Worm (Caenorhabditis elegans) whole organism, L1 larva: Measurements from ENCODE around the gene irld-67.

Experiments used
- ces-1 ChIP-seq: fragments of 150-350 bp; optimal IDR thresholded peaks from 2 replicates; lab custom pipeline; 2014; ENCODE audit warnings: missing biosample characterization, missing genetic modification reagents, missing genetic modification characterization
- efl-1 ChIP-seq, 4 experiments: fragments of 150-350 bp; optimal IDR thresholded peaks in 3 of 4; peaks in 1 of 4; 1 replicate in 1 of 4; 2 replicates in 3 of 4; lab custom pipeline; 2014; ENCODE audit warnings: missing biosample characterization in 2 of 4, missing genetic modification characterization in 2 of 4, missing genetic modification reagents in 2 of 4
- elt-2 ChIP-seq: sonication (generic microtip); optimal IDR thresholded peaks from 2 replicates; lab custom pipeline; 2016; ENCODE audit warnings: missing genetic modification characterization, mild to moderate bottlenecking, inconsistent platforms, missing compliant biosample characterization, missing genetic modification reagents
- fkh-4 ChIP-seq: sonication (generic microtip); optimal IDR thresholded peaks from 2 replicates; lab custom pipeline; 2016; ENCODE audit warnings: missing compliant biosample characterization, missing genetic modification characterization, borderline replicate concordance
- jun-1 ChIP-seq: fragments of 150-350 bp; optimal IDR thresholded peaks from 2 replicates; lab custom pipeline; 2014; ENCODE audit warnings: missing biosample characterization, missing genetic modification reagents, missing genetic modification characterization
- lin-39 ChIP-seq: fragments of 150-350 bp; optimal IDR thresholded peaks from 2 replicates; lab custom pipeline; 2014; ENCODE audit warnings: missing biosample characterization, missing genetic modification reagents, missing genetic modification characterization
- lir-3 ChIP-seq: sonication (generic microtip); optimal IDR thresholded peaks from 2 replicates; lab custom pipeline; 2016; ENCODE audit warnings: mild to moderate bottlenecking, missing genetic modification characterization, moderate library complexity, missing compliant biosample characterization; ENCODE audit not compliant: poor library complexity
- nhr-237 ChIP-seq: fragments of 150-350 bp; optimal IDR thresholded peaks from 2 replicates; lab custom pipeline; 2014; ENCODE audit warnings: missing biosample characterization, missing genetic modification characterization
- rnt-1 ChIP-seq: sonication (generic microtip); optimal IDR thresholded peaks from 2 replicates; lab custom pipeline; 2016; ENCODE audit warnings: mild to moderate bottlenecking, missing genetic modification characterization, moderate library complexity, missing compliant biosample characterization
- unc-130 ChIP-seq: fragments of 150-350 bp; optimal IDR thresholded peaks from 2 replicates; lab custom pipeline; 2017; ENCODE audit warnings: missing biosample characterization, missing genetic modification characterization, inconsistent platforms
- unc-62 ChIP-seq: fragments of 150-350 bp; optimal IDR thresholded peaks from 2 replicates; lab custom pipeline; 2014; ENCODE audit warnings: missing biosample characterization, missing genetic modification reagents, missing genetic modification characterization
- ztf-11 ChIP-seq, 2 experiments: sonication (generic microtip); optimal IDR thresholded peaks; 2 replicates each; lab custom pipeline; 2016 to 2017; ENCODE audit warnings: missing genetic modification characterization in 2 of 2, missing biosample characterization in 1 of 2, missing compliant biosample characterization in 1 of 2

- no peak for TF ChIP-seq jun-1 (tag; lab: Kevin White, UChicago)
- no peak for TF ChIP-seq fkh-4
- no peak for TF ChIP-seq nhr-237 (tag; lab: Kevin White, UChicago)
- TF ChIP-seq lir-3 (tag; lab: Kevin White, UChicago), result no peak
- TF ChIP-seq ztf-11 (tag; optimal IDR thresholded peaks at IDR 0.05; lab: Kevin White, UChicago), result no peak
- TF ChIP-seq ces-1 (GFP tag; lab: Kevin White, UChicago), result no peak
- no peak for TF ChIP-seq unc-62 (GFP tag; lab: Kevin White, UChicago)
- TF ChIP-seq unc-130, result no peak
- TF ChIP-seq elt-2 (tag; lab: Kevin White, UChicago), result no peak
- TF ChIP-seq efl-1 (optimal IDR thresholded peaks at IDR 0.05; lab: Kevin White, UChicago), result no peak
- TF ChIP-seq efl-1 (GFP tag; optimal IDR thresholded peaks at IDR 0.05 in 1 of 2; lab: Kevin White, UChicago), result no peak
- no peak for TF ChIP-seq lin-39
- TF ChIP-seq rnt-1 (tag; lab: Kevin White, UChicago), result no peak
Measured at ce11 chrII:2913505-2913904, 20.7 kb downstream of the irld-67 start, which contains the start of gene ubc-15.
